Worm (Caenorhabditis elegans) whole organism, young adult: ENCODE measurements around the gene rhgf-2.

Experiments
- C17E4.6 ChIP-seq: fragments of 200-800 bp; sonication (Bioruptor generic); IDR thresholded peaks from 2 replicates; pipeline ENCODE4 v1.3.6; 2022; ENCODE audit warnings: missing genetic modification reagents, missing genetic modification characterization, missing compliant biosample characterization
- D2030.7 ChIP-seq: fragments of 200-800 bp; sonication (Bioruptor generic); IDR thresholded peaks from 2 replicates; pipeline ENCODE4 v1.3.6; 2022; ENCODE audit warnings: missing genetic modification reagents, missing genetic modification characterization, missing compliant biosample characterization
- F23B12.7 ChIP-seq: sonication (generic microtip); optimal IDR thresholded peaks from 2 replicates; lab custom pipeline; 2017; ENCODE audit warnings: missing genetic modification characterization, mild to moderate bottlenecking, missing compliant biosample characterization, antibody characterized with exemption, moderate library complexity; ENCODE audit not compliant: insufficient read depth
- T07F8.4 ChIP-seq: sonication (generic microtip); optimal IDR thresholded peaks from 2 replicates; lab custom pipeline; 2016; ENCODE audit warnings: mild to moderate bottlenecking, missing genetic modification characterization, moderate library complexity, missing compliant biosample characterization
- Y79H2A.3 ChIP-seq: fragments of 200-800 bp; sonication (Bioruptor generic); conservative IDR thresholded peaks from 2 replicates; pipeline ENCODE4 v1.3.6; 2022; ENCODE audit warnings: missing genetic modification reagents, missing genetic modification characterization, missing compliant biosample characterization
- akir-1 ChIP-seq: fragments of 200-800 bp; sonication (Bioruptor generic); optimal IDR thresholded peaks from 2 replicates; lab custom pipeline; 2018; ENCODE audit warnings: mild to moderate bottlenecking, missing genetic modification characterization, moderate library complexity, missing compliant biosample characterization
- attf-5 ChIP-seq: fragments of 200-800 bp; sonication (Bioruptor generic); optimal IDR thresholded peaks from 2 replicates; lab custom pipeline; 2018; ENCODE audit warnings: mild to moderate bottlenecking, missing genetic modification characterization, missing compliant biosample characterization
- attf-6 ChIP-seq: fragments of 200-800 bp; sonication (Bioruptor generic); IDR thresholded peaks from 2 replicates; pipeline ENCODE4 v1.3.6; 2022; ENCODE audit warnings: missing genetic modification reagents, missing genetic modification characterization, missing compliant biosample characterization
- bed-2 ChIP-seq: fragments of 200-800 bp; sonication (Bioruptor generic); IDR thresholded peaks from 2 replicates; pipeline ENCODE4 v1.3.6; 2022; ENCODE audit warnings: missing genetic modification reagents, missing genetic modification characterization, missing compliant biosample characterization
- ceh-40 ChIP-seq: fragments of 200-800 bp; sonication (Bioruptor generic); IDR thresholded peaks from 2 replicates; pipeline ENCODE4 v1.3.6; 2022; ENCODE audit warnings: missing genetic modification characterization, missing compliant biosample characterization
- dox-1 ChIP-seq: fragments of 200-800 bp; sonication (Bioruptor generic); IDR thresholded peaks from 2 replicates; pipeline ENCODE4 v1.3.6; 2022; ENCODE audit warnings: missing genetic modification reagents, missing genetic modification characterization, missing compliant biosample characterization
- efl-1 ChIP-seq: fragments of 150-350 bp; optimal IDR thresholded peaks from 2 replicates; lab custom pipeline; 2014; ENCODE audit warnings: missing biosample characterization, missing genetic modification reagents, missing genetic modification characterization
- egrh-3 ChIP-seq: fragments of 200-800 bp; sonication (Bioruptor generic); IDR thresholded peaks from 2 replicates; pipeline ENCODE4 v1.3.6; 2022; ENCODE audit warnings: missing genetic modification reagents, missing genetic modification characterization, missing compliant biosample characterization
- hmg-1.2 ChIP-seq: fragments of 200-800 bp; sonication (Bioruptor generic); IDR thresholded peaks from 2 replicates; pipeline ENCODE4 v1.3.6; 2022; ENCODE audit warnings: missing genetic modification reagents, missing genetic modification characterization, missing compliant biosample characterization
- hmg-20 ChIP-seq: fragments of 200-800 bp; sonication (Bioruptor generic); IDR thresholded peaks from 2 replicates; pipeline ENCODE4 v1.3.6; 2022; ENCODE audit warnings: missing genetic modification reagents, missing genetic modification characterization, missing compliant biosample characterization
- hrde-1 ChIP-seq: sonication (generic microtip); optimal IDR thresholded peaks from 2 replicates; lab custom pipeline; 2016; ENCODE audit warnings: missing genetic modification characterization, mild to moderate bottlenecking, missing compliant biosample characterization, moderate library complexity, missing genotype, missing genetic modification reagents, borderline replicate concordance
- lin-54 ChIP-seq: fragments of 200-800 bp; sonication (Bioruptor generic); optimal IDR thresholded peaks from 2 replicates; lab custom pipeline; 2018; ENCODE audit warnings: mild to moderate bottlenecking, missing genetic modification characterization, missing compliant biosample characterization
- lir-1 ChIP-seq: fragments of 200-800 bp; sonication (Bioruptor generic); conservative IDR thresholded peaks from 2 replicates; pipeline ENCODE4 v1.3.6; 2022; ENCODE audit warnings: missing genetic modification reagents, missing genetic modification characterization, missing compliant biosample characterization
- lsl-1 ChIP-seq: fragments of 200-800 bp; sonication (Bioruptor generic); optimal IDR thresholded peaks from 2 replicates; lab custom pipeline; 2018; ENCODE audit warnings: mild to moderate bottlenecking, missing genetic modification characterization, moderate library complexity, missing compliant biosample characterization
- madf-10 ChIP-seq: sonication (generic microtip); optimal IDR thresholded peaks from 2 replicates; lab custom pipeline; 2016; ENCODE audit warnings: mild to moderate bottlenecking, missing genetic modification characterization, missing compliant biosample characterization
- madf-6 ChIP-seq: fragments of 200-800 bp; sonication (Bioruptor generic); IDR thresholded peaks from 2 replicates; pipeline ENCODE4 v1.3.6; 2022; ENCODE audit warnings: missing genetic modification reagents, missing genetic modification characterization, missing compliant biosample characterization
- mcd-1 ChIP-seq: fragments of 200-800 bp; sonication (Bioruptor generic); IDR thresholded peaks from 2 replicates; pipeline ENCODE4 v1.3.6; 2022; ENCODE audit warnings: missing genetic modification reagents, missing genetic modification characterization, missing compliant biosample characterization
- nfya-1 ChIP-seq: sonication (generic microtip); optimal IDR thresholded peaks from 2 replicates; lab custom pipeline; 2017; ENCODE audit warnings: antibody characterized with exemption, missing compliant biosample characterization, missing genetic modification characterization, borderline replicate concordance; ENCODE audit not compliant: insufficient read depth
- nhr-179 ChIP-seq: sonication (generic microtip); optimal IDR thresholded peaks from 2 replicates; lab custom pipeline; 2016; ENCODE audit warnings: mild to moderate bottlenecking, missing genetic modification characterization, missing compliant biosample characterization
- pha-4 ChIP-seq: fragments of 150-350 bp; sonication (generic microtip); optimal IDR thresholded peaks from 2 replicates; lab custom pipeline; 2014; ENCODE audit warnings: missing biosample characterization, missing genetic modification reagents, missing genetic modification characterization
- rec-8 ChIP-seq, 2 experiments: sonication (generic microtip); optimal IDR thresholded peaks; 2 replicates each; lab custom pipeline; 2016; ENCODE audit warnings: mild to moderate bottlenecking in 2 of 2, missing genetic modification characterization in 2 of 2, missing genetic modification reagents in 2 of 2, missing genotype in 2 of 2, missing biosample characterization in 1 of 2, missing compliant biosample characterization in 1 of 2, moderate library complexity in 1 of 2
- somi-1 ChIP-seq: fragments of 200-800 bp; sonication (Bioruptor generic); optimal IDR thresholded peaks from 2 replicates; lab custom pipeline; 2018; ENCODE audit warnings: mild to moderate bottlenecking, missing genetic modification characterization, missing compliant biosample characterization
- tbp1 ChIP-seq: fragments of 200-800 bp; sonication (Bioruptor generic); optimal IDR thresholded peaks from 2 replicates; lab custom pipeline; 2018; ENCODE audit warnings: mild to moderate bottlenecking, missing genetic modification characterization, missing compliant biosample characterization
- zfh-2 ChIP-seq: fragments of 200-800 bp; sonication (Bioruptor generic); conservative IDR thresholded peaks from 2 replicates; pipeline ENCODE4 v1.3.6; 2022; ENCODE audit warnings: missing genetic modification reagents, missing genetic modification characterization, missing compliant biosample characterization
- ztf-22 ChIP-seq: fragments of 200-800 bp; sonication (Bioruptor generic); optimal IDR thresholded peaks from 2 replicates; lab custom pipeline; 2018; ENCODE audit warnings: mild to moderate bottlenecking, missing genetic modification characterization, moderate library complexity, missing compliant biosample characterization
- ztf-26 ChIP-seq: sonication (generic microtip); optimal IDR thresholded peaks from 2 replicates; lab custom pipeline; 2017; ENCODE audit warnings: missing genetic modification characterization, missing compliant biosample characterization
- ztf-3 ChIP-seq: fragments of 200-800 bp; sonication (Bioruptor generic); optimal IDR thresholded peaks from 2 replicates; lab custom pipeline; 2018; ENCODE audit warnings: mild to moderate bottlenecking, missing genetic modification characterization, missing compliant biosample characterization

rhgf-2 gene

ce11 chrII:4122899-4123298 is 22.3 kb downstream of the rhgf-2 start:
- TF ChIP-seq efl-1 (GFP tag; lab: Kevin White, UChicago) (peak; percentile 52), madf-10 (tag; lab: Kevin White, UChicago) (no peak), ztf-26 (no peak), madf-6 (GFP tag; lab: Robert Waterston, UW) (peak; percentile 62)
- TF ChIP-seq, all 124 proteins: peak for 2

ce11 chrII:4125239-4125638 is 24.7 kb downstream of the rhgf-2 start:
- TF ChIP-seq pha-4 = no peak
- no peak for TF ChIP-seq akir-1 (GFP tag; lab: Kevin White, UChicago)
- TF ChIP-seq lin-54 = no peak
- TF ChIP-seq bed-2 (GFP tag; lab: Robert Waterston, UW) = no peak
- TF ChIP-seq tbp1 = no peak
- no peak for TF ChIP-seq mcd-1 (GFP tag; lab: Robert Waterston, UW)
- TF ChIP-seq attf-6 = no peak
- no peak for TF ChIP-seq D2030.7 (GFP tag; lab: Robert Waterston, UW)
- TF ChIP-seq hmg-1.2 (GFP tag; lab: Robert Waterston, UW) = no peak
- TF ChIP-seq hrde-1 = no peak
- no peak for TF ChIP-seq hmg-20 (GFP tag; lab: Robert Waterston, UW)
- no peak for TF ChIP-seq nhr-179
- no peak for TF ChIP-seq T07F8.4 (tag; lab: Kevin White, UChicago)
- TF ChIP-seq somi-1 (GFP tag; lab: Kevin White, UChicago) = no peak
- TF ChIP-seq egrh-3 (GFP tag; lab: Robert Waterston, UW) = no peak
- no peak for TF ChIP-seq lir-1
- TF ChIP-seq C17E4.6 (GFP tag; lab: Robert Waterston, UW) = no peak
- TF ChIP-seq dox-1 (GFP tag; lab: Robert Waterston, UW) = no peak
- TF ChIP-seq Y79H2A.3 (GFP tag; lab: Robert Waterston, UW) = no peak
- TF ChIP-seq rec-8 (tag; optimal IDR thresholded peaks at IDR 0.05; lab: Kevin White, UChicago) = no peak
- TF ChIP-seq, all 124 proteins: peak for 0

ce11 chrII:4129450-4129849 is 28.9 kb downstream of the rhgf-2 start:
- no peak for TF ChIP-seq F23B12.7 (tag; lab: Kevin White, UChicago)
- no peak for TF ChIP-seq nfya-1 (tag; lab: Kevin White, UChicago)
- TF ChIP-seq ceh-40 = no peak

ce11 chrII:4130074-4130663 is 29.6 kb downstream of the rhgf-2 start:
- TF ChIP-seq lin-54 (peak; percentile 1), lsl-1 (GFP tag; lab: Kevin White, UChicago) (peak; percentile 9), zfh-2 (0 out of 2 replicates have a peak, but pooled peaks have one; percentile 29), attf-5 (GFP tag; lab: Kevin White, UChicago) (peak; percentile 11), ztf-3 (GFP tag; lab: Kevin White, UChicago) (peak; percentile 69), ztf-22 (peak; percentile 12), lir-1 (0 out of 2 replicates have a peak, but pooled peaks have one; percentile 38), egrh-3 (GFP tag; lab: Robert Waterston, UW) (peak; percentile 48)

- TF ChIP-seq hmg-1.2 (GFP tag; lab: Robert Waterston, UW) (no peak), zfh-2 (peak; percentile 57)
Observed at ce11 chrII:4133332-4133731, 32.7 kb downstream of the rhgf-2 start.
